Fruit fly (Drosophila melanogaster): ENCODE measurements around the gene CG13461.

- TF ChIP-seq CG8478 (optimal IDR thresholded peaks at IDR 0.05) = no peak
- TF ChIP-seq CTCF (optimal IDR thresholded peaks at IDR 0.05) = no peak
Observed at dm6 chr3L:15031773-15032172, 20.5 kb downstream of the CG13461 start.
